Worm (Caenorhabditis elegans): ENCODE measurements around the gene srt-50.

srt-50 gene

DNA sequence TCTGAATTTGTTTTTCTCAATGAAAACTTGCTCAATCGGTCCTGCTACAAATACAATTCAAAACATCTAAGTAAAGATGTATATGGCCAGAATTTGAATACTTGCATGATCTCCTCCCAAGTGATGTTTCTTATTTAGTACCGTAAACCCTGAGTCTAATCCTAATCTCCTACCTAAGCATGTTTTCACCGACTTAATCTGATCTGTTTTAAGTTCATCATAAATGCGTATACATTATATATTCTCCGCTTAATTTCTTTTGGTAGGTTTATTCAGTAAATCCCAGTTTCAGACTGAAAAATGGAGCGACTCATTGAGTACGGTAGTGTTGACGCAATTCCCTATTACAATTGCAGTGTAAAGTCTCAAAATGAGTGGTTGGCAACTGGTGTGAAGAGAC, at the start of gene srt-50:
Gene srt-50, plus strand, starts transcription at position 301 of the 400 bp plus-strand sequence.
- TF ChIP-seq lsl-1 (GFP tag; optimal IDR thresholded peaks at IDR 0.05) (no peak), dox-1 (GFP tag; IDR thresholded peaks at IDR 0.05) (no peak), snpc-1.3 (tag; optimal IDR thresholded peaks at IDR 0.05; ENCODE audit: insufficient read depth) (no peak), xnd-1 (tag; optimal IDR thresholded peaks at IDR 0.05) (no peak), mcd-1 (GFP tag; IDR thresholded peaks at IDR 0.05) (no peak), fkh-3 (tag; optimal IDR thresholded peaks at IDR 0.05) (no peak), sdz-38 (tag; optimal IDR thresholded peaks at IDR 0.05) (no peak), sptf-2 (GFP tag; optimal IDR thresholded peaks at IDR 0.05) (no peak), lir-1 (GFP tag; conservative IDR thresholded peaks at IDR 0.05) (no peak), let-526 (GFP tag; IDR thresholded peaks at IDR 0.05) (no peak), tlf-1 (GFP tag; optimal IDR thresholded peaks at IDR 0.05) (no peak), B0019.2 (GFP tag; conservative IDR thresholded peaks at IDR 0.05) (no peak), hsf-1 (GFP tag; IDR thresholded peaks at IDR 0.05) (no peak), egrh-3 (GFP tag; IDR thresholded peaks at IDR 0.05) (no peak), unc-130 (GFP tag; optimal IDR thresholded peaks at IDR 0.05) (no peak), F22D6.2 (tag; optimal IDR thresholded peaks at IDR 0.05) (no peak), mes-4 (tag; optimal IDR thresholded peaks at IDR 0.05) (no peak), pbrm-1 (GFP tag; IDR thresholded peaks at IDR 0.05) (no peak), lin-35 (GFP tag; optimal IDR thresholded peaks at IDR 0.05) (no peak), ztf-3 (GFP tag; optimal IDR thresholded peaks at IDR 0.05) (no peak)

DNA sequence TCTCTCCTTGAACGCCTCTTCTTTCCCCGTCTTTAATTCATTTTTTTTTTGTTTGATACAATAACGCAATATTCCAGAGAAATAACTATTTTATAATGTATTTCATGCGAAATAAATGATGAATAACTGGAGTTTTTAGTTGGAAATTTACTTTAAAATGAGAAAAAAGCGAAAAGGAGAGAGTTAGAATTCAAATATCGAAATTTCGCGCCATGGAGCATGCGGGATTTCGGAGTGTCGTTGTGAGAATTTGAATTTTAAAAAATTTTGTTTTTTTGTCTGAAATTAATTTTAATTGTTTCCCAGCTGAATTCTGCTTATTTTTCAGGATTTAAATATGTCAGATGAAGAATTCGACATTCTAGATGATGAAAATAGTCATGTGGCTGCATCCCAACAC, 49.1 kb upstream of the srt-50 start, which contains the start of gene fcd-2:
Gene fcd-2, plus strand, starts transcription at position 327 of the 400 bp plus-strand sequence.
- TF ChIP-seq hlh-26 (GFP tag; conservative IDR thresholded peaks at IDR 0.05) (no peak), snpc-3.4 (tag; optimal IDR thresholded peaks at IDR 0.05) (peak; percentile 34), tlf-1 (GFP tag; optimal IDR thresholded peaks at IDR 0.05) (peak; percentile 13), hmg-1.2 (GFP tag; IDR thresholded peaks at IDR 0.05) (0 out of 2 replicates have a peak, but pooled peaks have one; percentile 24), efl-1 (GFP tag; optimal IDR thresholded peaks at IDR 0.05) (peak; percentile 96), ets-4 (GFP tag; optimal IDR thresholded peaks at IDR 0.05) (no peak), ztf-18 (tag; optimal IDR thresholded peaks at IDR 0.05) (peak; percentile 71), ztf-3 (GFP tag; optimal IDR thresholded peaks at IDR 0.05) (no peak), attf-6 (GFP tag; IDR thresholded peaks at IDR 0.05) (peak; percentile 89), nhr-80 (tag; optimal IDR thresholded peaks at IDR 0.05) (no peak), attf-3 (GFP tag; conservative IDR thresholded peaks at IDR 0.05) (peak; percentile 95), him-1 (tag; optimal IDR thresholded peaks at IDR 0.05) (no peak), snpc-1.3 (tag; optimal IDR thresholded peaks at IDR 0.05; ENCODE audit: insufficient read depth) (peak; percentile 6), F33H1.4 (GFP tag; IDR thresholded peaks at IDR 0.05) (peak; percentile 37; the same call in 1 of the 2 replicates), snpc-1.1 (tag; optimal IDR thresholded peaks at IDR 0.05; ENCODE audit: insufficient read depth) (peak; percentile 66), lin-40 (tag; optimal IDR thresholded peaks at IDR 0.05) (peak; percentile 15), F49E8.2 (tag; optimal IDR thresholded peaks at IDR 0.05; ENCODE audit: insufficient read depth) (peak; percentile 43), B0336.3 (GFP tag; IDR thresholded peaks at IDR 0.05) (peak; percentile 26; the same call in 1 of the 2 replicates), D2030.7 (GFP tag; IDR thresholded peaks at IDR 0.05) (0 out of 2 replicates have a peak, but pooled peaks have one; percentile 19), die-1 (tag; optimal IDR thresholded peaks at IDR 0.05) (no peak), aptf-3 (GFP tag; IDR thresholded peaks at IDR 0.05) (no peak), dox-1 (GFP tag; IDR thresholded peaks at IDR 0.05) (no peak), sea-2 (GFP tag; IDR thresholded peaks at IDR 0.05) (no peak), F55B11.4 (tag; optimal IDR thresholded peaks at IDR 0.05; ENCODE audit: borderline replicate concordance, insufficient read depth) (no peak), ama-1 (optimal IDR thresholded peaks at IDR 0.05) (no peak), ama-1 (GFP tag; optimal IDR thresholded peaks at IDR 0.05) (peak in 1 of 2 experiments; percentile 24), lin-54 (GFP tag; optimal IDR thresholded peaks at IDR 0.05) (peak; percentile 92), snpc-4 (GFP tag; optimal IDR thresholded peaks at IDR 0.05) (peak; percentile 62), snpc-4 (tag; optimal IDR thresholded peaks at IDR 0.05) (peak in 3 of 4 experiments; percentile 60 to 89 (median 73)), K12H6.12 (tag; optimal IDR thresholded peaks at IDR 0.05) (peak; percentile 1), B0035.1 (tag; optimal IDR thresholded peaks at IDR 0.05) (peak; percentile 23), tbp1 (GFP tag; optimal IDR thresholded peaks at IDR 0.05) (peak; percentile 48)

All from whole organism, young adult.